Worm (Caenorhabditis elegans) whole organism, L4/young adult: ENCODE measurements around the gene F20E11.7.

Source experiments
- W03F9.2 ChIP-seq: fragments of 150-350 bp; optimal IDR thresholded peaks from 2 replicates; lab custom pipeline; 2014; ENCODE audit warnings: missing biosample characterization, missing genetic modification characterization
- him-1 ChIP-seq: sonication (generic microtip); optimal IDR thresholded peaks from 2 replicates; lab custom pipeline; 2016; ENCODE audit warnings: missing genotype, missing genetic modification reagents, missing genetic modification characterization, missing compliant biosample characterization

ce11 chrV:17416833-17417232 is 47.5 kb upstream of the F20E11.7 start, which contains the start of gene clc-21:
- TF ChIP-seq him-1 (no peak), W03F9.2 (tag; lab: Kevin White, UChicago) (no peak)
